Worm (Caenorhabditis elegans) whole organism, L2 larva: ENCODE measurements around the gene nhr-157.

Experiments used
- F13H6.1 ChIP-seq: sonication (generic microtip); optimal IDR thresholded peaks from 2 replicates; lab custom pipeline; 2016; ENCODE audit warnings: missing genetic modification characterization, missing compliant biosample characterization
- ama-1 ChIP-seq: fragments of 150-350 bp; optimal IDR thresholded peaks from 2 replicates; lab custom pipeline; 2018; ENCODE audit warnings: inconsistent platforms
- mbf-1 ChIP-seq: sonication (generic microtip); optimal IDR thresholded peaks from 2 replicates; lab custom pipeline; 2017; ENCODE audit warnings: missing biosample characterization, missing genetic modification characterization
- nhr-77 ChIP-seq: fragments of 150-350 bp; optimal IDR thresholded peaks from 2 replicates; lab custom pipeline; 2014; ENCODE audit warnings: missing biosample characterization, missing genetic modification characterization
- skn-1 ChIP-seq: sonication (generic microtip); optimal IDR thresholded peaks from 2 replicates; lab custom pipeline; 2017; ENCODE audit warnings: missing biosample characterization, missing genetic modification characterization
- unc-55 ChIP-seq: fragments of 150-350 bp; sonication (generic microtip); optimal IDR thresholded peaks from 3 replicates; lab custom pipeline; 2014; ENCODE audit warnings: missing biosample characterization, missing genetic modification reagents, missing genetic modification characterization
- unc-62 ChIP-seq: fragments of 150-350 bp; optimal IDR thresholded peaks from 2 replicates; lab custom pipeline; 2014; ENCODE audit warnings: missing biosample characterization, missing genetic modification reagents, missing genetic modification characterization
- ztf-11 ChIP-seq: sonication (generic microtip); optimal IDR thresholded peaks from 2 replicates; lab custom pipeline; 2017; ENCODE audit warnings: missing biosample characterization, missing genetic modification characterization

DNA sequence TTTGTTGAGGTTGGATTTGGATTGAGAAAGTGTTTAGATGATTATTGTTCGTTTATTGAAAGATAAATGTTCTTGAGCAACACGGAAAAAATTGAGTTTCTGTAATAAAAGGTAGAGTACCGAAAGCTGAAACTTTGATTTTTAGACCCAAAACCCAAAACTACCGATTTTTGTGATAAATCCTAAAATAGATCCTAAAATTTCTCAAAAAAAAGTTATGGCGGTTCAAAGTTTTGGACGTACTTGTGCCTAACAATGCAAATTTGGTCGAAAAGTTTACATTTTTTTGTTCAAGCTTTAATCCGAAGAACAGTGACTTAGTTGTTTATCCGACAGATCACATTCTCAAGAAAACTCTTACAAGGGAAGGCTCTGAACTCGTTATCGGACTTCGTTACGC lies 21.5 kb downstream of the nhr-157 start, which contains the start of gene nhr-185:
- no peak for TF ChIP-seq ztf-11 (tag; lab: Kevin White, UChicago)
- TF ChIP-seq unc-62 (GFP tag; lab: Kevin White, UChicago), result no peak
- TF ChIP-seq F13H6.1 (tag; lab: Kevin White, UChicago), result no peak
- TF ChIP-seq mbf-1 (tag; lab: Kevin White, UChicago), result no peak
- TF ChIP-seq ama-1 (lab: Kevin White, UChicago), result no peak
- no peak for TF ChIP-seq skn-1 (tag; lab: Kevin White, UChicago)
- no peak for TF ChIP-seq nhr-77 (tag; lab: Kevin White, UChicago)
- no peak for TF ChIP-seq unc-55 (GFP tag; lab: Kevin White, UChicago)
